Fruit fly (Drosophila melanogaster) whole organism, pupa: ENCODE results near the gene mtDNA-helicase.

Source experiments
- CG17806 ChIP-seq: fragments of 200-800 bp; sonication (Bioruptor generic); optimal IDR thresholded peaks from 2 replicates; lab custom pipeline; 2018; ENCODE audit warnings: missing biosample characterization, mild to moderate bottlenecking, missing genetic modification characterization, moderate library complexity
- CG34367 ChIP-seq: fragments of 200-800 bp; sonication (Bioruptor generic); optimal IDR thresholded peaks from 2 replicates; lab custom pipeline; 2018; ENCODE audit warnings: missing biosample characterization, mild to moderate bottlenecking, missing genetic modification characterization
- rn ChIP-seq: fragments of 200-800 bp; sonication (Bioruptor generic); IDR thresholded peaks from 2 replicates; pipeline ENCODE4 v1.3.6; 2022; ENCODE audit warnings: missing biosample characterization, missing genetic modification characterization

DNA sequence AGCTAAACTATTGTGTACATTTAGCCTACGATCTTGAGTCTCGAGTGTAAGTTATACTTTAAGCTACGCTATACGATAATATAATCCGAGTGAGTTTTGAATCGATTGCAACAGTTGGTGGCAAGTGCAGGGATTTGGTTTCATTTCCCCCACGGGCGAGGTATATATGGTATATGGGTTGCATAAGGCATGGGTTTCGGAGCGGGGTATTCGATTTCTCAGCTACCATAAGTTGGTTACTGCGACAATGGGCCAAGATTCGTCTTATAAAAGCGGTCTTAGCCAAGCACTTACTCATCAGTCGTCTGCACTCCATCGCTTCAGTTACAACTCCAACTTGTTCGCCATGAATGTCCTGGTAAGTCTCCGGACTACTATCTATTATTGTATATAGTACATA is 37.0 kb upstream of the mtDNA-helicase start, which contains the start of gene CG42367:
- no peak for TF ChIP-seq CG34367 (tag; lab: Kevin White, UChicago)
- no peak for TF ChIP-seq CG17806
- no peak for TF ChIP-seq rn (GFP tag; lab: Robert Waterston, UW)
